Worm (Caenorhabditis elegans): ENCODE results near the gene T03F7.7.

DNA sequence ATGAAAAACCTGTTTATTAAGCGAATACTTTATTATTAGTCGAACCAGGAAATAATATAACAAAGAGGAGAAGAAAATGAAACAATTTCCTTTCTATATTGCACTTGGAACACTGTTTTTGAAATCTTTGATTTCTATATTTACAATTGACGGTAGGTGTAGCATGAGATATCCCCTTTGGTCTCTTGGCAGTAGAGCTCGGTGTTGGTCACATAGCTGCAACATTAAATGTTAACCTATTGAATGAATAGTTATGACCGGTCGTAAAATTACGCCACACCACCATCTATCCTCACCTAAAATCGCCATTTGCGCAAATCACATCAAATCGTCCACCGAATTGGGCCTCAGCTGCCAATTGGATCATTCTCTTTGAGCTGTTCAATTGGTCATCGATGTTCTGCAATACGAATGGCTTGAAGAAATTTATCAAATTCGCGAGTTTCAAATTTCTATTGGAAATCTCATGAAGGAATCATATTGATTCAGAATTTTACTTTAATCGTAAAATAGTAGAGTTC lies 33.7 kb downstream of the T03F7.7 start:
- no peak for TF ChIP-seq nhr-11 (tag; optimal IDR thresholded peaks at IDR 0.05)
- no peak for TF ChIP-seq nhr-12 (tag; optimal IDR thresholded peaks at IDR 0.05)
- no peak for TF ChIP-seq ztf-11 (tag; optimal IDR thresholded peaks at IDR 0.05)
- TF ChIP-seq nhr-6 (tag; optimal IDR thresholded peaks at IDR 0.05): no peak
- TF ChIP-seq unc-55 (GFP tag; optimal IDR thresholded peaks at IDR 0.05): no peak
- no peak for TF ChIP-seq snpc-4 (tag; optimal IDR thresholded peaks at IDR 0.05)
- TF ChIP-seq unc-39 (tag; optimal IDR thresholded peaks at IDR 0.05): no peak
- TF ChIP-seq elt-3 (tag; optimal IDR thresholded peaks at IDR 0.05): no peak
- TF ChIP-seq nhr-237 (tag; optimal IDR thresholded peaks at IDR 0.05): no peak
- TF ChIP-seq egl-27 (tag; optimal IDR thresholded peaks at IDR 0.05): no peak
- TF ChIP-seq mdl-1 (tag; optimal IDR thresholded peaks at IDR 0.05): no peak
